Fruit fly (Drosophila melanogaster) whole organism: ENCODE measurements around the gene HDAC1.

Experiments used
- CG8478 ChIP-seq: fragments of >200 bp; optimal IDR thresholded peaks from 2 replicates; lab custom pipeline; 2018; ENCODE audit warnings: inconsistent platforms
- Dll ChIP-seq: fragments of >200 bp; optimal IDR thresholded peaks from 2 replicates; lab custom pipeline; 2017
- pan ChIP-seq: fragments of >200 bp; optimal IDR thresholded peaks from 2 replicates; lab custom pipeline; 2017
- psq ChIP-seq: fragments of >200 bp; optimal IDR thresholded peaks from 2 replicates; lab custom pipeline; 2017

- no peak for TF ChIP-seq psq (lab: Kevin White, UChicago)
- TF ChIP-seq CG8478 (lab: Kevin White, UChicago): no peak
- peak; percentile 89 for TF ChIP-seq pan
- TF ChIP-seq Dll (lab: Kevin White, UChicago): no peak
Observed at dm6 chr3L:4613083-4613482, 13.5 kb upstream of the HDAC1 start.
